Worm (Caenorhabditis elegans) whole organism, dauer: ENCODE results near the gene C18H9.6.

ENCODE experiments used
- unc-62 ChIP-seq: sonication (generic microtip); optimal IDR thresholded peaks from 2 replicates; lab custom pipeline; 2017; ENCODE audit warnings: missing biosample characterization, missing genetic modification reagents, missing genetic modification characterization

Gene C18H9.6

DNA sequence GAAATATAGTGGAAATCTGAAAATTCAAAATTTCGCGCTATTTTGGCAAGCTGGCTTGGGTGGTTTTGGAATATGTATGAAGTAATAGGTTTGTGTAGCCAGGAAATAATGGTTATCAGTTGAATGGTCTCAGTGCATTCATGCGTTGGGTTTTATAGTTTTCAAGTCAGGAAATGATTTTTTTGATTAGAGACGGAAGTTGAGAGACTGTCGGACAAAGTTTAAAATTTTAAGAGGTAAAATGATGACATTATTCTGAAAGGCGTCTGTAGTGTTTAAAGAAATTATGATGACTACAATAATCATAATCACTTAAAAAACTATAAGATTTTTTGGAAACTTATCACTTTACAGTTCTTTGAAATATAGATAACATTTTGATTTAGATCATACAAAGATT, at the start of gene C18H9.6:
TSS of gene C18H9.6 (minus strand) at position 129 of the 400 bp plus-strand sequence.
- TF ChIP-seq unc-62 (GFP tag; lab: Kevin White, UChicago) = no peak

- TF ChIP-seq unc-62 (GFP tag; lab: Kevin White, UChicago) = no peak
Measured at ce11 chrII:6750929-6751328, 49.5 kb upstream of the C18H9.6 start, which contains the start of gene F41G3.20. TSS of gene F41G3.20 (minus strand) at chrII:6751029.

DNA sequence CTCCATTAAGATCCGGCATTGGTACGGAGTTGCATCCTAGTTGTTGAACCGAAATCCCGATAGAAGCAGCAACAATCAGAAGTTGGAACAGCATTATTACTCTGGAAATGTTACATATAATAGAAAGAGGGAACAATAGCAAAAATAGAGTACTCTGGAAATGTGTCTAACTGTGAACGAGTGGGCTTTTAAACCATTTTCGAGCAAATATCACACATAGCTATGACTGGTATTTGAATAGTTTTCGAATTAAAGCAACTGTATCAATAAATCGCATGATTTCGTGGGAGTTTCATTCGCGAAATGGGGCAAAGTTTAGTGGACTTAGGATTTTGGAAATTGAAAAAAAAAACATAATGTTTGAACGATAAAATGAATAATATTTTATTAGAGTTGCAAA, 48.0 kb upstream of the C18H9.6 start, which contains the start of gene F41G3.10:
TSS of gene F41G3.10 (minus strand) at position 101 of the 400 bp plus-strand sequence.
- no peak for TF ChIP-seq unc-62 (GFP tag; lab: Kevin White, UChicago)

DNA sequence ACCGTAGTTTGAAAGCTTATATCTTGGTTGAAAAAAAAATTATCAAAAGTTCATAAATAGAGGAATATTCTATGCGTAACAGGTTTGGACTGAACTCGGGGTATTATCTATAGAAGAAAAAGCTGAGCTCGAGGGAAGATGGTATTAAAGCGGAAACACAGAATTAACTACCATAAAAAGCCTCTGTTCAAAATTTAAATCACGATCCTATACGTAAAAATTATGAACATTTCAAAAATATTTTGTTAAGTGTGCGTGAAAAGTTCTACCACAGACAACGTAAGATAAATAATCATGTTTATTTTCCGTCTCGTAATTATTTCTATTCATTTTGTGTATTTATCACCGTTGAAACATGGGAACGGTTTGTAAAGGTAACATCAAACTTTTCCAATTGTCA, 45.0 kb upstream of the C18H9.6 start, which contains the start of gene F41G3.5:
TSS of gene F41G3.5 (plus strand) at position 301 of the 400 bp plus-strand sequence.
- TF ChIP-seq unc-62 (GFP tag; lab: Kevin White, UChicago) = no peak

DNA sequence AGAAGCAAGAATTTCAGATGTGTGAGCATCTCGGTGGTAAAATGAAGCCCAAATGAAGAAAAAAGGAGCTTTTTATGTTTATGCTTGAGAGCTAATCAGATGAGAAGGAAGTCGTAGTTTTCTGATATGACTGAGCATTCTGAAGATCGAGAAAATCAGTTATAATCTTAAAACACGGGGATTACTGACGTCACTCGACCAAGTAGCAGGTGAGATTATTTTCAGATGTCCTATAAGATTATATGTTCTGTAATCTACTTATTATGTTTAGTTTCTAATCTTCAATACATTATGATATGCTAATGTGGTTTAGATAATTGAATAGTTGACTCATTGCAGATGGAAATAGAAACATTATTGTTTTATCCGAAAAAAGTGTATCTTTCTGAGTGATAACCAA, 44.4 kb upstream of the C18H9.6 start, which contains the start of gene ins-14:
TSS of gene ins-14 (minus strand) at position 32 of the 400 bp plus-strand sequence.
- no peak for TF ChIP-seq unc-62 (GFP tag; lab: Kevin White, UChicago)

ce11 chrII:6744648-6745047, 43.2 kb upstream of the C18H9.6 start, which contains the start of gene ins-15:
TSS of gene ins-15 (minus strand) at chrII:6744748.
- TF ChIP-seq unc-62 (GFP tag; lab: Kevin White, UChicago) = no peak

- TF ChIP-seq unc-62 (GFP tag; lab: Kevin White, UChicago) = no peak
Measured at ce11 chrII:6742614-6743013, 41.2 kb upstream of the C18H9.6 start, which contains the start of gene F41G3.6. TSS of gene F41G3.6 (plus strand) at chrII:6742914.

DNA sequence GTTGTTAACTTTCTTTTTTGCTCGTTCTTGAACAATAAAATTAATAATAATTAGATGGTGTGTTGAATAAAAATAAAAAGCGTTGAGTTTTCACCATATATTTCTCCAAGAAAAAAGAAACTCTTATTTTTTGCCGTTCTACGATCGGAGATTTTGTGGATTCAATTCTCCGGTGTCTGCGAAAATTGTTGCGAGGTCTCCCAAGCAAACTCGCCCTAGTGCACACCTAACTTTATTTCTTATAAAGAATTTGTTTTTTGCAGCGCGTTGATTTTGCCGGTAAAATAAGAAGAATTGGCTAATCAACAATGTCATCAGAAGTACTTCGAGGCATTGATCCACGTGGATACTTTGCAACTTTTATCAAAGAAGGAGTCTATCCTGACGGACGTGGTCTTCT, 40.0 kb upstream of the C18H9.6 start, which contains the start of gene exos-8:
TSS of gene exos-8 (plus strand) at position 264 of the 400 bp plus-strand sequence.
- TF ChIP-seq unc-62 (GFP tag; lab: Kevin White, UChicago) = no peak

- no peak for TF ChIP-seq unc-62 (GFP tag; lab: Kevin White, UChicago)
Measured at ce11 chrII:6736604-6737003, 35.2 kb upstream of the C18H9.6 start, which contains the start of gene T14B4.1. TSS of gene T14B4.1 (plus strand) at chrII:6736904.

- no peak for TF ChIP-seq unc-62 (GFP tag; lab: Kevin White, UChicago)
Measured at ce11 chrII:6736066-6736465, 34.6 kb upstream of the C18H9.6 start, which contains the start of gene mrps-18.C. TSS of gene mrps-18.C (plus strand) at chrII:6736203.

ce11 chrII:6734674-6735073, 33.2 kb upstream of the C18H9.6 start, which contains the start of gene T14B4.3:
TSS of gene T14B4.3 (plus strand) at chrII:6734937.
- no peak for TF ChIP-seq unc-62 (GFP tag; lab: Kevin White, UChicago)

ce11 chrII:6733718-6734117, 32.3 kb upstream of the C18H9.6 start, which contains the start of gene T14B4.9:
TSS of gene T14B4.9 (minus strand) at chrII:6733818.
- no peak for TF ChIP-seq unc-62 (GFP tag; lab: Kevin White, UChicago)

DNA sequence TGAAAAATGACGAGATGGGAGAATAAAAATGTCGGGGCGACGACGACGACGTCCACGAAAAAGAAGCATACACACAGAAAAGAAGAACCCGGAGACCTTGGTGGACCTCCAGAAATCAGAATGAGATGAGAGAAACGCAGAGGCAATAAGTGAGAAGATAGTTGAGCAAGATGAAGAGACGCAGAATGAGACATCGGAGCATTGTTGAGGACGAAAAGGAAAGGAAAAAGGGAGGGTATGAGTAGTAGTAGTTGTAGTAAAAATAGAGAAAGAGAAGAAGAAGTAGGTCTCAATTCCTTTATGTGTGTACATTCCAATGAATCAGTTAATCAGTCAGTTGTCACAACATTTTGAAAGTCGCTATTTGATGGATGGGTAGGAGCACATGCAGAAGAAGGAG, 27.9 kb upstream of the C18H9.6 start, which contains the start of gene T14B4.8:
TSS of gene T14B4.8 (minus strand) at position 60 of the 400 bp plus-strand sequence.
- no peak for TF ChIP-seq unc-62 (GFP tag; lab: Kevin White, UChicago)

DNA sequence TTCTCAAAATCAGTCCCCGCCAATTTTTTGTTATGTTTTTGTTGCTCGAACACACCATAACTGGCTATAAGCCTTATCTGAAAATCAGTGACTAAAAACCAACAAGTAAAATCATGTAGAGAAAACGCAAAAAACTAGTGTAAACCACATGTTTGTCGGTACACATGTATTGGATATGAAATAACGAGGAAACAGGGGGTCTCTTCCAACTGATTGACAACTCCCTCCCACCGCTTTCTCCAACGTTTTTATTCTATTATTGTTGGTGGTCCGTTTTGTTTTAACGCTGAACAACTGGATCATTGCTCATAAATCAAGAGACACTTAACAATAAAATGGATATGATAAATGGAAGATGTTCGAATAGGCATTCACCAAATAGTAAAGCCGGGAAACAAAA, 25.4 kb upstream of the C18H9.6 start:
- TF ChIP-seq unc-62 (GFP tag; lab: Kevin White, UChicago) = no peak

DNA sequence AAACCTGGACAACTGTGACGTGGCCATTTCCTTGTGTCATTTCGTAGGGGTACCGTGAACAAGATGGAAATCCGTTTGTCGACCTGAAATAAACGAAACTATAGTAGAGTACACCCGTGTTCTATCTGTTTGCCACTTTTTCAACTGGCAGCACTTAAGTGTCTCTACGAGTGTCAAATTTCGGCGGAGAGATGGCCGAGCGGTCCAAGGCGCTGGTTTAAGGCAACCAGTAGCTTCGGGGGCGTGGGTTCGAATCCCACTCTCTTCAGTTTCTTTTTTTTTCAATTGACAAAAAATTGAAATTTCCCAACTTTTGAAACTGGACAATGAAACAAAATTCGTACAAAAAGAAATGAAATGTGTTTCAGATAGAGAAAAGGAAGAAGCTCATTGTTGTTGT, 20.2 kb upstream of the C18H9.6 start:
- no peak for TF ChIP-seq unc-62 (GFP tag; lab: Kevin White, UChicago)

DNA sequence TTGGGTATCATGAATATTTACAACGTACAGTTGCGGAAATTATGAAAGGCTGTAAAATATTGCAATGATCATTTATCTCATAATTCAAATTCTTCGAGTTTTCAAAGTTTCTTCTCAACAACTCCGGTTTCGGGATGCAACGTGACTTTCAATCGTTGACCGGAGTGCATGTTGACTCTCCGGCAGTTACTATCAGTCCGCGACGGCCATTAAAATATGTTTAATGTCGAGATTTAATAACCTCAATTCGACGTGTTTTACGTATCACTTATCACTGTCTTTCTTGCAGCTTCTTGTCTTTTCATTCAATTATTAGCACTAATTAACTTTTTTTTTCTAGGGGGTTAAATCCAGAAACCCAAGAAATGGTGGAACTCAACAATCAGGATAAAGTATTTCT, 16.8 kb upstream of the C18H9.6 start, which contains the start of gene tsp-10:
TSS of gene tsp-10 (plus strand) at position 366 of the 400 bp plus-strand sequence.
- TF ChIP-seq unc-62 (GFP tag; lab: Kevin White, UChicago) = no peak

DNA sequence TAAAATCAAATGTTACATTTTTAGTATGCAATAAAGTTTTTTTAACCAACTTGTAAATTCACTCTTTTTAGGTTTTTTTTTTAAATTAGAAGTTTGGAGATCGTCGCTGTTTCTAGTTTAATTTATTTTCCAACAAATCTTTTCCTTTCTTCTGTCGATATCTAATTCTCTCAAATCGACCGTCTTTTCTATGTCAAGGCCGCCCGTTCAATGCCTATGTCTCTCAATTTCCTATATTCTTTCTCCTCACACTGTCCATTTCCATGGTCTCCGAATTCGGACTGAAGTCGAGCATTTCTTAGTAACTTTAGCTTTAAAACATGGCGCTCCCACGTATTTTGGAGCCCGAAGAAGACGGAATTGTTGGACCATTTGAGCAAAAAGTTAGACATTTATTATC, 15.2 kb upstream of the C18H9.6 start, which contains the start of the genes T14B4.5 and T14B4.20:
TSS of gene T14B4.5 (plus strand) at position 226 of the 400 bp plus-strand sequence.
TSS of gene T14B4.20 (plus strand) at position 264 of the 400 bp plus-strand sequence.
- no peak for TF ChIP-seq unc-62 (GFP tag; lab: Kevin White, UChicago)
